Fruit fly (Drosophila melanogaster) whole organism, wandering third instar larva: ENCODE measurements around the gene Acp29AB.

Source experiments
- Abd-B ChIP-seq: fragments of >200 bp; optimal IDR thresholded peaks from 2 replicates; lab custom pipeline; 2017; ENCODE audit warnings: missing biosample characterization, missing genetic modification characterization
- CG32264 ChIP-seq: fragments of 200-800 bp; sonication (Bioruptor generic); optimal IDR thresholded peaks from 2 replicates; lab custom pipeline; 2016; ENCODE audit warnings: missing biosample characterization, missing genetic modification characterization
- CG9705 ChIP-seq: fragments of 200-800 bp; sonication (Bioruptor generic); optimal IDR thresholded peaks from 2 replicates; lab custom pipeline; 2018; ENCODE audit warnings: missing biosample characterization, mild to moderate bottlenecking, missing genetic modification characterization
- CrebA ChIP-seq: fragments of 200-800 bp; sonication (Bioruptor generic); optimal IDR thresholded peaks from 2 replicates; lab custom pipeline; 2016; ENCODE audit warnings: missing biosample characterization, mild to moderate bottlenecking, missing genetic modification characterization, borderline replicate concordance
- Dfd ChIP-seq: fragments of >200 bp; optimal IDR thresholded peaks from 2 replicates; lab custom pipeline; 2017; ENCODE audit warnings: missing biosample characterization, missing genetic modification characterization
- Dif ChIP-seq: fragments of 200-275, 200-300 bp; sonication (Bioruptor generic); optimal IDR thresholded peaks from 2 replicates; lab custom pipeline; 2018; ENCODE audit warnings: missing biosample characterization, missing genetic modification characterization; ENCODE audit not compliant: partially characterized antibody
- GATAd ChIP-seq: sonication (Bioruptor generic); optimal IDR thresholded peaks from 2 replicates; lab custom pipeline; 2016; ENCODE audit warnings: missing biosample characterization, missing genetic modification characterization
- HLH106 ChIP-seq: fragments of 200-800 bp; optimal IDR thresholded peaks from 3 replicates; lab custom pipeline; 2019; ENCODE audit warnings: missing biosample characterization, mild to moderate bottlenecking, missing genetic modification characterization, moderate library complexity
- Hnf4 ChIP-seq: fragments of 200-800 bp; sonication (Bioruptor generic); optimal IDR thresholded peaks from 2 replicates; lab custom pipeline; 2016; ENCODE audit warnings: missing biosample characterization, mild to moderate bottlenecking, missing genetic modification characterization
- Hr78 ChIP-seq: fragments of >200 bp; optimal IDR thresholded peaks from 2 replicates; lab custom pipeline; 2017; ENCODE audit warnings: missing biosample characterization, missing genetic modification characterization
- Hr83 ChIP-seq: fragments of 200-300 bp; sonication (Bioruptor generic); optimal IDR thresholded peaks from 2 replicates; lab custom pipeline; 2016; ENCODE audit warnings: missing biosample characterization, mild to moderate bottlenecking, missing genetic modification characterization, moderate library complexity; ENCODE audit not compliant: poor library complexity, severe bottlenecking
- Jra ChIP-seq: sonication (Bioruptor generic); optimal IDR thresholded peaks from 2 replicates; lab custom pipeline; 2016; ENCODE audit warnings: missing biosample characterization, missing genetic modification characterization
- Mio ChIP-seq: sonication (Bioruptor generic); optimal IDR thresholded peaks from 2 replicates; lab custom pipeline; 2016; ENCODE audit warnings: missing biosample characterization, missing genetic modification characterization
- Myc ChIP-seq: fragments of >200 bp; optimal IDR thresholded peaks from 2 replicates; lab custom pipeline; 2017
- N ChIP-seq: fragments of >200 bp; optimal IDR thresholded peaks from 2 replicates; lab custom pipeline; 2018; ENCODE audit warnings: missing biosample characterization, missing external identifiers, missing genetic modification characterization
- OdsH ChIP-seq: fragments of 200-800 bp; sonication (Bioruptor generic); optimal IDR thresholded peaks from 2 replicates; lab custom pipeline; 2016; ENCODE audit warnings: missing biosample characterization, mild to moderate bottlenecking, missing genetic modification characterization
- Rel ChIP-seq, 2 experiments: fragments of 200-800 bp; sonication (Bioruptor generic) in 1 of 2; optimal IDR thresholded peaks; 2 replicates in 1 of 2; 3 replicates in 1 of 2; lab custom pipeline; 2016 to 2019; ENCODE audit warnings: mild to moderate bottlenecking in 2 of 2, missing biosample characterization in 2 of 2, missing genetic modification characterization in 2 of 2, moderate library complexity in 1 of 2
- Sp1 ChIP-seq: fragments of 200-800 bp; sonication (Bioruptor generic); optimal IDR thresholded peaks from 3 replicates; lab custom pipeline; 2019; ENCODE audit warnings: missing biosample characterization, mild to moderate bottlenecking, missing genetic modification characterization, moderate library complexity
- Vsx2 ChIP-seq: fragments of 200-300, 225-300 bp; sonication (Bioruptor generic); optimal IDR thresholded peaks from 2 replicates; lab custom pipeline; 2018; ENCODE audit warnings: missing biosample characterization, missing genetic modification characterization; ENCODE audit not compliant: partially characterized antibody
- br ChIP-seq: fragments of 200-800 bp; sonication (Bioruptor generic); optimal IDR thresholded peaks from 2 replicates; lab custom pipeline; 2016; ENCODE audit warnings: missing biosample characterization, missing genetic modification characterization
- brk ChIP-seq: fragments of 200-800 bp; sonication (Bioruptor generic); optimal IDR thresholded peaks from 2 replicates; lab custom pipeline; 2016; ENCODE audit warnings: missing biosample characterization, mild to moderate bottlenecking, missing genetic modification characterization
- dl ChIP-seq, 2 experiments: fragments of 175-275, 200-275 bp in 1 of 2; fragments of 200-275 bp in 1 of 2; sonication (Bioruptor generic); optimal IDR thresholded peaks; lab custom pipeline; 2018; ENCODE audit warnings: mild to moderate bottlenecking in 2 of 2, missing biosample characterization in 2 of 2, missing genetic modification characterization in 2 of 2, moderate library complexity in 2 of 2; ENCODE audit not compliant: partially characterized antibody in 2 of 2, insufficient read depth in 1 of 2
- dmrt93B ChIP-seq: fragments of 200-800 bp; sonication (Bioruptor generic); optimal IDR thresholded peaks from 2 replicates; lab custom pipeline; 2018; ENCODE audit warnings: missing biosample characterization, mild to moderate bottlenecking, missing genetic modification characterization
- dsf ChIP-seq: sonication (Bioruptor generic); optimal IDR thresholded peaks from 2 replicates; lab custom pipeline; 2016; ENCODE audit warnings: missing biosample characterization, missing genetic modification characterization, borderline replicate concordance
- ey ChIP-seq: fragments of 200-800 bp; sonication (Bioruptor generic); optimal IDR thresholded peaks from 2 replicates; lab custom pipeline; 2016; ENCODE audit warnings: missing biosample characterization, missing genetic modification characterization
- foxo ChIP-seq, 2 experiments: fragments of 200-800 bp; sonication (Bioruptor generic); optimal IDR thresholded peaks; 2 replicates in 1 of 2; 3 replicates in 1 of 2; lab custom pipeline; 2016 to 2017; ENCODE audit warnings: missing biosample characterization in 2 of 2, missing genetic modification characterization in 2 of 2
- fru ChIP-seq: fragments of 200-800 bp; sonication (Bioruptor generic); optimal IDR thresholded peaks from 3 replicates; lab custom pipeline; 2016; ENCODE audit warnings: missing biosample characterization, mild to moderate bottlenecking, missing genetic modification characterization
- h ChIP-seq: fragments of 200-800 bp; sonication (Bioruptor generic); optimal IDR thresholded peaks from 3 replicates; lab custom pipeline; 2016; ENCODE audit warnings: missing biosample characterization, mild to moderate bottlenecking, missing genetic modification characterization
- jim ChIP-seq: fragments of 175-275, 200-325 bp; sonication (Bioruptor generic); optimal IDR thresholded peaks from 2 replicates; lab custom pipeline; 2016; ENCODE audit warnings: missing biosample characterization, mild to moderate bottlenecking, missing genetic modification characterization
- lola ChIP-seq: fragments of >200 bp; optimal IDR thresholded peaks from 2 replicates; lab custom pipeline; 2017; ENCODE audit warnings: missing biosample characterization, missing genetic modification characterization
- pan ChIP-seq: fragments of >200 bp; optimal IDR thresholded peaks from 2 replicates; lab custom pipeline; 2017
- psq ChIP-seq: fragments of 200-800 bp; sonication (Bioruptor generic); optimal IDR thresholded peaks from 3 replicates; lab custom pipeline; 2017; ENCODE audit warnings: missing biosample characterization, mild to moderate bottlenecking, missing genetic modification characterization, moderate library complexity
- rgr ChIP-seq: fragments of 200-800 bp; sonication (Bioruptor generic); optimal IDR thresholded peaks from 3 replicates; lab custom pipeline; 2016; ENCODE audit warnings: missing biosample characterization, mild to moderate bottlenecking, missing genetic modification characterization
- sage ChIP-seq: fragments of 200-800 bp; sonication (Bioruptor generic); optimal IDR thresholded peaks from 2 replicates; lab custom pipeline; 2016; ENCODE audit warnings: missing biosample characterization, mild to moderate bottlenecking, missing genetic modification characterization
- sv ChIP-seq: fragments of 200-800 bp; sonication (Bioruptor generic); optimal IDR thresholded peaks from 3 replicates; lab custom pipeline; 2016; ENCODE audit warnings: missing biosample characterization, missing genetic modification characterization
- tai ChIP-seq: sonication (Bioruptor generic); optimal IDR thresholded peaks from 2 replicates; lab custom pipeline; 2016; ENCODE audit warnings: missing biosample characterization, missing genetic modification characterization
- usp ChIP-seq: fragments of >200 bp; optimal IDR thresholded peaks from 2 replicates; lab custom pipeline; 2017; ENCODE audit warnings: missing biosample characterization, missing genetic modification characterization
- woc ChIP-seq: sonication (Bioruptor generic); optimal IDR thresholded peaks from 2 replicates; lab custom pipeline; 2016; ENCODE audit warnings: missing biosample characterization, mild to moderate bottlenecking, missing genetic modification characterization

Gene Acp29AB

dm6 chr2L:8351333-8351732 lies 41.7 kb downstream of the Acp29AB start (continued):
- TF ChIP-seq CG32264: no peak
- TF ChIP-seq Hnf4 (GFP tag; lab: Kevin White, UChicago): no peak
- peak; percentile 5 for TF ChIP-seq dmrt93B
- no peak for TF ChIP-seq dsf
- no peak for TF ChIP-seq sv (GFP tag; lab: Kevin White, UChicago)
- no peak for TF ChIP-seq Myc
- no peak for TF ChIP-seq CrebA (GFP tag; lab: Kevin White, UChicago)
- TF ChIP-seq, all 38 proteins: peak for 8

- TF ChIP-seq Hr83 (GFP tag; lab: Kevin White, UChicago) (peak; percentile 62), Mio (no peak), h (GFP tag; lab: Kevin White, UChicago) (peak; percentile 18), woc (GFP tag; lab: Kevin White, UChicago) (no peak), Sp1 (GFP tag; lab: Kevin White, UChicago) (no peak), HLH106 (no peak), OdsH (peak; percentile 37), tai (peak; percentile 15), sv (GFP tag; lab: Kevin White, UChicago) (no peak), Myc (no peak), ey (GFP tag; lab: Kevin White, UChicago) (no peak), GATAd (no peak), Dfd (GFP tag; lab: Kevin White, UChicago) (no peak), brk (GFP tag; lab: Kevin White, UChicago) (no peak), CG32264 (no peak), Jra (GFP tag; lab: Kevin White, UChicago) (no peak), psq (GFP tag; lab: Kevin White, UChicago) (no peak), CG9705 (GFP tag; lab: Kevin White, UChicago) (no peak), foxo (GFP tag; optimal IDR thresholded peaks at IDR 0.05; lab: Kevin White, UChicago) (peak in 1 of 2 experiments; percentile 9), Rel (GFP tag; optimal IDR thresholded peaks at IDR 0.05; lab: Kevin White, UChicago) (no peak), Rel (tag; optimal IDR thresholded peaks at IDR 0.05; lab: Kevin White, UChicago) (peak; percentile 64), rgr (peak; percentile 59), dl (GFP tag; optimal IDR thresholded peaks at IDR 0.05; lab: Kevin White, UChicago; ENCODE audit: insufficient read depth in 1 of 2, partially characterized antibody in 2 of 2) (no peak), CrebA (GFP tag; lab: Kevin White, UChicago) (peak; percentile 11), jim (GFP tag; lab: Kevin White, UChicago) (no peak), Hr78 (no peak), Vsx2 (GFP tag; lab: Kevin White, UChicago) (no peak), dmrt93B (no peak), dsf (no peak), fru (GFP tag; lab: Kevin White, UChicago) (no peak), br (GFP tag; lab: Kevin White, UChicago) (no peak), usp (GFP tag; lab: Kevin White, UChicago) (no peak), Dif (no peak), Abd-B (GFP tag; lab: Kevin White, UChicago) (no peak), Hnf4 (GFP tag; lab: Kevin White, UChicago) (no peak), lola (GFP tag; lab: Kevin White, UChicago) (no peak), pan (no peak), sage (GFP tag; lab: Kevin White, UChicago) (no peak), N (GFP tag; lab: Kevin White, UChicago) (no peak)
Observed at dm6 chr2L:8350560-8351171, 42.4 kb downstream of the Acp29AB start.

dm6 chr2L:8346260-8346659 lies 46.8 kb downstream of the Acp29AB start, which contains the start of gene CG7778:
CG7778 (plus strand) TSS chr2L:8346620.
- TF ChIP-seq Dfd (GFP tag; lab: Kevin White, UChicago) (no peak), ey (GFP tag; lab: Kevin White, UChicago) (no peak), jim (GFP tag; lab: Kevin White, UChicago) (no peak), psq (GFP tag; lab: Kevin White, UChicago) (no peak), N (GFP tag; lab: Kevin White, UChicago) (no peak), Dif (peak; percentile 26), dmrt93B (no peak), CrebA (GFP tag; lab: Kevin White, UChicago) (no peak)
- TF ChIP-seq, all 38 proteins: peak for 1
